Worm (Caenorhabditis elegans) whole organism, midembryonic: ENCODE data around the gene ZK813.2.

Experiments
- cog-1 ChIP-seq: sonication (generic microtip); optimal IDR thresholded peaks from 2 replicates; lab custom pipeline; 2016; ENCODE audit warnings: missing genetic modification characterization, missing compliant biosample characterization
- flt-1 ChIP-seq: fragments of 200-800 bp; sonication (Bioruptor generic); IDR thresholded peaks from 2 replicates; pipeline ENCODE4 v1.3.6; 2022; ENCODE audit warnings: missing genetic modification characterization, missing compliant biosample characterization

- no peak for TF ChIP-seq flt-1 (GFP tag; lab: Robert Waterston, UW)
- no peak for TF ChIP-seq cog-1 (tag; lab: Kevin White, UChicago)
Observed at ce11 chrX:3465785-3466184, 22.2 kb downstream of the ZK813.2 start, which contains the start of the genes ZK377.15 and sax-3.
